Worm (Caenorhabditis elegans): ENCODE data around the gene oac-57.

ce11 chrIV:12259161-12259870 lies 48.3 kb downstream of the oac-57 start, which contains the start of gene Y39C12A.9:
- no peak for TF ChIP-seq hmbx-1 (tag; optimal IDR thresholded peaks at IDR 0.05)
- no peak for TF ChIP-seq ama-1 (optimal IDR thresholded peaks at IDR 0.05)
- no peak for TF ChIP-seq flt-1 (GFP tag; IDR thresholded peaks at IDR 0.05)
- TF ChIP-seq hmg-4 (GFP tag; optimal IDR thresholded peaks at IDR 0.05), result no peak
- TF ChIP-seq pes-1 (GFP tag; IDR thresholded peaks at IDR 0.05), result no peak
- TF ChIP-seq scrt-1 (GFP tag; IDR thresholded peaks at IDR 0.05), result no peak
- TF ChIP-seq ceh-13 (GFP tag; optimal IDR thresholded peaks at IDR 0.05), result no peak
- TF ChIP-seq ets-7 (tag; optimal IDR thresholded peaks at IDR 0.05), result no peak
- TF ChIP-seq F13C5.2 (tag; optimal IDR thresholded peaks at IDR 0.05), result no peak
- no peak for TF ChIP-seq tra-4 (tag; optimal IDR thresholded peaks at IDR 0.05)
- no peak for TF ChIP-seq sea-1 (GFP tag; conservative IDR thresholded peaks at IDR 0.05)
- TF ChIP-seq hnd-1 (tag; optimal IDR thresholded peaks at IDR 0.05), result no peak

Data from whole organism, early embryonic.